Worm (Caenorhabditis elegans): ENCODE data around the gene clec-219.

Gene clec-219

DNA sequence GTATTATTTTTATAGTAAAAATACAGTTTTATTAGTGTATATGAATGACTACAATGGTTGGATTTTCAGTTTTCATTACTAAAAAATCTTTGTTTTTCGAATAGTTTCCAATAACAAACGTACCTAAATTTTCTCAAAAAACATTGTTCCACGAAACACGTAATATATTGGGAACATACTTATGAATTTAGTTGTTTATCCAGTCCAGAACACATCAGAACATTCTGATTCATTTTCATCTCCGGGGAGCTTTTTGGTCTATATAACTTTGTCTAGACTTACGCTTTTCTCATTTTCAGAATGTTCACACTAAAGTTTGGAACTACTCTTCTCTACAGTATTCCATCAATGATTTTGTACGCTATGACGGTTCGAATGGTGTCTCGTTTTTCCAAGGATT, 26.5 kb upstream of the clec-219 start, which contains the start of gene srg-33:
TSS of gene srg-33 (plus strand) at position 301 of the 400 bp plus-strand sequence.
- TF ChIP-seq elt-3 (tag; optimal IDR thresholded peaks at IDR 0.05) = no peak
- TF ChIP-seq tbx-8 (GFP tag; optimal IDR thresholded peaks at IDR 0.05) = no peak
- no peak for TF ChIP-seq M03D4.4 (tag; optimal IDR thresholded peaks at IDR 0.05)
- TF ChIP-seq flh-1 (GFP tag; optimal IDR thresholded peaks at IDR 0.05) = no peak
- no peak for TF ChIP-seq ceh-39 (tag; optimal IDR thresholded peaks at IDR 0.05)
- no peak for TF ChIP-seq blmp-1 (tag; optimal IDR thresholded peaks at IDR 0.05)
- no peak for TF ChIP-seq hlh-1 (tag; optimal IDR thresholded peaks at IDR 0.05)
- no peak for TF ChIP-seq ces-1 (GFP tag; optimal IDR thresholded peaks at IDR 0.05)
- no peak for TF ChIP-seq nhr-28 (tag; optimal IDR thresholded peaks at IDR 0.05)
- TF ChIP-seq nhr-76 (tag; optimal IDR thresholded peaks at IDR 0.05) = no peak
- TF ChIP-seq drap-1 (GFP tag; optimal IDR thresholded peaks at IDR 0.05) = no peak

DNA sequence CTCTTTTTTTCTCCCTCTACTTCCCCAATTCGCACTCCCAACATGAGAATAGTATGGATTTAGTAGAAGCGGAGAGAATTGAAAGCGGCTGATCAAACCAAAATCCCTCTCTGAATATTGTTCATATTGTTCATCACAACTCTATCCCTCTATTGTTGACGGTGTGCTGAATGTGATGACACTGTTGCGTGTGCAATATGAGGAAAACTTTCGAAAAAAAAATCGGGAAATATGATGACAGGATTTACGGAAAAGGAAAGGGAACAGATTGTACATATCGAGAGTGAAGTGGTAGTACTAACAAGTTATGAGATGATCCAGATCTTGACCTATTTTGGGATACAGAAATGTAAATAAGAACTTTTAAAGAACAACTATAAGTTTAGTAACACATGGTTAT, 22.4 kb upstream of the clec-219 start, which contains the start of gene smex-1:
TSS of gene smex-1 (minus strand) at position 101 of the 400 bp plus-strand sequence.
- TF ChIP-seq nhr-28 (tag; optimal IDR thresholded peaks at IDR 0.05) (no peak), mab-5 (tag; optimal IDR thresholded peaks at IDR 0.05) (no peak), pha-4 (tag; optimal IDR thresholded peaks at IDR 0.05) (no peak), blmp-1 (tag; optimal IDR thresholded peaks at IDR 0.05) (no peak), elt-3 (tag; optimal IDR thresholded peaks at IDR 0.05) (no peak), snpc-4 (tag; optimal IDR thresholded peaks at IDR 0.05) (no peak), lin-32 (GFP tag; optimal IDR thresholded peaks at IDR 0.05) (no peak), unc-39 (tag; optimal IDR thresholded peaks at IDR 0.05) (no peak)

DNA sequence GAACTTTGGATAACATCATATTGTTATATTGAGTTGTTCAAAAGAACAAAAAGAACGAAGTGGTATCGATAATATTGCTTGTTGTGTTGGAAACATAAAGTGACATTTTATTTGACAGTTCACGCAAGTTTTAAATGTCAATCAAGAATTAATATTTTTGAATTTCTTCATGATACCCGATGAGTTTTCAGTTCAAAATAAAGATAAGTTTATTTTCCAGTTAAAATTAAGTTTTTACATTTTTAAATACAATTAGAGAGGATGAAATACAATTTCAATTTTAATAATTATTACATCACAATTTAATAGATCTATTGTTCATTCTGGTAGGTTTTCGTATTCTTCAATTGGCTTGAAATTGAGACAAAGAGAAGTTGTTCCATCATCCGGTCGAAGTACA, 20.7 kb upstream of the clec-219 start, which contains the start of gene W02D7.4:
TSS of gene W02D7.4 (minus strand) at position 101 of the 400 bp plus-strand sequence.
- TF ChIP-seq sem-2 (GFP tag; optimal IDR thresholded peaks at IDR 0.05) (no peak), nhr-12 (tag; optimal IDR thresholded peaks at IDR 0.05) (no peak), ceh-43 (GFP tag; optimal IDR thresholded peaks at IDR 0.05) (no peak), lsy-2 (tag; optimal IDR thresholded peaks at IDR 0.05) (no peak), ceh-83 (GFP tag; optimal IDR thresholded peaks at IDR 0.05) (no peak), elt-1 (tag; optimal IDR thresholded peaks at IDR 0.05; ENCODE audit: borderline replicate concordance, insufficient read depth) (no peak), ceh-39 (tag; optimal IDR thresholded peaks at IDR 0.05) (no peak), mls-2 (tag; optimal IDR thresholded peaks at IDR 0.05) (no peak), ham-2 (GFP tag; optimal IDR thresholded peaks at IDR 0.05) (no peak), blmp-1 (tag; optimal IDR thresholded peaks at IDR 0.05) (no peak), elt-3 (tag; optimal IDR thresholded peaks at IDR 0.05) (no peak), sptf-1 (tag; optimal IDR thresholded peaks at IDR 0.05) (no peak), drap-1 (GFP tag; optimal IDR thresholded peaks at IDR 0.05) (no peak), pha-4 (tag; optimal IDR thresholded peaks at IDR 0.05) (no peak), snpc-4 (tag; optimal IDR thresholded peaks at IDR 0.05) (no peak), nhr-237 (tag; optimal IDR thresholded peaks at IDR 0.05) (no peak), M03D4.4 (tag; optimal IDR thresholded peaks at IDR 0.05) (no peak), bed-3 (GFP tag; optimal IDR thresholded peaks at IDR 0.05) (no peak)

DNA sequence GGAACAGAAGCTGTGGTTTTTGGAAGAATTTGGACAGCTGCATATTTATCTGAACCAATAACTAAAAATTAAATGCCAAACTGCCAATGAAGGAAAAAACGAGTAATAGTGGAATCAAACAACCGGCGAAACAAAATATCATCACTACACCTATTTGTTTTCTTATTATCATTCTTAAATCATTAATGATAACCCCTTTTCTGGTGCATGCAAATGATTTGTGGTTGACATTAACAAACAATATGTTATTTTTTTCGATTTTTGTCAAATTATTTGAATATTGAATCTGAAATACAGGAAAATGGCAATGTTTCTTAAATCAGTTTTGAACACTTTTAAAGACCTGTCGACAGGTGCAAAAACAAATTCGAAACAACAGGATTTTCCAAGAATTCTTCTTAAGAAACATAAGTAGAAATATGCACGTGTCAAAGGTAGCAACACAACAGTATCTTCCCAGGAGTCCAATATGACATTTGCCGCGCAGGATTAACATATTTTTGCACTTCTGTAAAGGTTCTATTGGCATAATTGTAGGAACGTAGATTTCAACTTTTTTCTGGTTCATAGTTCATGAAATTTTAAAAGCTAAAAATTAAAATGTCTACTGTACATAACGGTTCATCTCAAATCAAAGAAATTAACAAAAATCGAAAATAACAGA, 18.9 kb upstream of the clec-219 start, which contains the start of gene W02D7.5:
TSS of gene W02D7.5 (minus strand) at position 51 of the 664 bp plus-strand sequence.
- TF ChIP-seq lsy-2 (tag; optimal IDR thresholded peaks at IDR 0.05) (no peak), M03D4.4 (tag; optimal IDR thresholded peaks at IDR 0.05) (no peak), bed-3 (GFP tag; optimal IDR thresholded peaks at IDR 0.05) (no peak), blmp-1 (tag; optimal IDR thresholded peaks at IDR 0.05) (no peak), mep-1 (tag; optimal IDR thresholded peaks at IDR 0.05) (no peak), sptf-1 (tag; optimal IDR thresholded peaks at IDR 0.05) (no peak), unc-39 (tag; optimal IDR thresholded peaks at IDR 0.05) (no peak), lin-13 (tag; optimal IDR thresholded peaks at IDR 0.05) (no peak), ceh-39 (tag; optimal IDR thresholded peaks at IDR 0.05) (no peak), ces-1 (GFP tag; optimal IDR thresholded peaks at IDR 0.05) (no peak), lin-32 (GFP tag; optimal IDR thresholded peaks at IDR 0.05) (no peak), nhr-28 (tag; optimal IDR thresholded peaks at IDR 0.05) (no peak), tbx-8 (GFP tag; optimal IDR thresholded peaks at IDR 0.05) (no peak), snpc-4 (tag; optimal IDR thresholded peaks at IDR 0.05) (no peak), drap-1 (GFP tag; optimal IDR thresholded peaks at IDR 0.05) (no peak), elt-1 (tag; optimal IDR thresholded peaks at IDR 0.05; ENCODE audit: borderline replicate concordance, insufficient read depth) (no peak), nhr-76 (tag; optimal IDR thresholded peaks at IDR 0.05) (no peak)

All from whole organism, mixed stage, embryonic.